Fruit fly (Drosophila melanogaster) whole organism, embryonic: ENCODE data around the gene Pstk.
A peak's percentile ranks its signal among the peaks of the same experiment; 100 is the strongest.

Experiments
- CG15696 ChIP-seq: fragments of 200-800 bp; sonication (Bioruptor generic); optimal IDR thresholded peaks from 2 replicates; lab custom pipeline; 2019; ENCODE audit warnings: missing biosample characterization, mild to moderate bottlenecking, missing genetic modification characterization, moderate library complexity
- CG17612 ChIP-seq: fragments of 200-800 bp; sonication (Bioruptor generic); IDR thresholded peaks from 2 replicates; pipeline ENCODE4 v1.3.6; 2022; ENCODE audit warnings: missing biosample characterization, missing genetic modification characterization
- CG2116 ChIP-seq: fragments of 200-800 bp; sonication (Bioruptor generic); optimal IDR thresholded peaks from 3 replicates; lab custom pipeline; 2018; ENCODE audit warnings: missing biosample characterization, mild to moderate bottlenecking, missing genetic modification characterization
- CG30020 ChIP-seq: fragments of 200-800 bp; optimal IDR thresholded peaks from 2 replicates; lab custom pipeline; 2019; ENCODE audit warnings: missing biosample characterization, mild to moderate bottlenecking, missing genetic modification characterization, moderate library complexity
- CG30403 ChIP-seq: fragments of 200-800 bp; sonication (Bioruptor generic); optimal IDR thresholded peaks from 3 replicates; lab custom pipeline; 2016; ENCODE audit warnings: missing biosample characterization, missing genetic modification characterization
- CG33557 ChIP-seq: fragments of 200-800 bp; sonication (Bioruptor generic); optimal IDR thresholded peaks from 2 replicates; lab custom pipeline; 2019; ENCODE audit warnings: missing biosample characterization, mild to moderate bottlenecking, missing genetic modification characterization, moderate library complexity
- CG34376 ChIP-seq: fragments of 200-800 bp; sonication (Bioruptor generic); optimal IDR thresholded peaks from 2 replicates; lab custom pipeline; 2018; ENCODE audit warnings: missing biosample characterization, mild to moderate bottlenecking, missing genetic modification characterization
- CG4360 ChIP-seq: fragments of 200-800 bp; sonication (Bioruptor generic); IDR thresholded peaks from 2 replicates; pipeline ENCODE4 v1.3.6; 2022; ENCODE audit warnings: missing biosample characterization, missing genetic modification characterization
- CG6175 ChIP-seq: fragments of 200-800 bp; sonication (Bioruptor generic); IDR thresholded peaks from 3 replicates; pipeline ENCODE4 v1.3.6; 2022; ENCODE audit warnings: missing biosample characterization, missing genetic modification characterization
- CG6791 ChIP-seq: fragments of 200-800 bp; sonication (Bioruptor generic); IDR thresholded peaks from 3 replicates; pipeline ENCODE4 v1.3.6; 2022; ENCODE audit warnings: missing biosample characterization, missing genetic modification characterization; ENCODE audit not compliant: partially characterized antibody
- CG7963 ChIP-seq: fragments of 200-800 bp; sonication (Bioruptor generic); IDR thresholded peaks from 3 replicates; pipeline ENCODE4 v1.3.6; 2022; ENCODE audit warnings: missing biosample characterization, missing genetic modification characterization; ENCODE audit not compliant: partially characterized antibody
- CoRest ChIP-seq: fragments of 200-800 bp; sonication (Bioruptor generic); optimal IDR thresholded peaks from 3 replicates; lab custom pipeline; 2018; ENCODE audit warnings: missing biosample characterization, mild to moderate bottlenecking, missing genetic modification characterization, moderate library complexity
- Dll ChIP-seq: fragments of 200-800 bp; sonication (Bioruptor generic); IDR thresholded peaks from 4 replicates; pipeline ENCODE4 v1.3.6; 2022; ENCODE audit warnings: missing biosample characterization, missing genetic modification characterization; ENCODE audit not compliant: partially characterized antibody
- Eip74EF ChIP-seq, 2 experiments: fragments of 200-800 bp in 1 of 2; fragments of >200 bp in 1 of 2; sonication (Bioruptor generic) in 1 of 2; optimal IDR thresholded peaks; 2 replicates each; lab custom pipeline; 2017 to 2019; ENCODE audit warnings: missing biosample characterization in 2 of 2, missing genetic modification characterization in 2 of 2, mild to moderate bottlenecking in 1 of 2, moderate library complexity in 1 of 2
- Ets97D ChIP-seq: fragments of 200-800 bp; sonication (Bioruptor generic); optimal IDR thresholded peaks from 3 replicates; lab custom pipeline; 2016; ENCODE audit warnings: missing biosample characterization, missing genetic modification characterization
- GATAe ChIP-seq: fragments of 200-800 bp; sonication (Bioruptor generic); conservative IDR thresholded peaks from 2 replicates; pipeline ENCODE4 v1.3.6; 2022; ENCODE audit warnings: missing biosample characterization, missing genetic modification characterization
- Gsc ChIP-seq: fragments of 200-800 bp; sonication (Bioruptor generic); IDR thresholded peaks from 2 replicates; pipeline ENCODE4 v1.3.6; 2022; ENCODE audit warnings: missing biosample characterization, missing genetic modification characterization
- Gug ChIP-seq: fragments of 200-800 bp; sonication (Bioruptor generic); IDR thresholded peaks from 4 replicates; pipeline ENCODE4 v1.3.6; 2022; ENCODE audit warnings: missing biosample characterization, missing genetic modification characterization
- HmgZ ChIP-seq: fragments of 200-800 bp; sonication (Bioruptor generic); optimal IDR thresholded peaks from 2 replicates; lab custom pipeline; 2018; ENCODE audit warnings: missing biosample characterization, mild to moderate bottlenecking, missing genetic modification characterization
- MBD-R2 ChIP-seq: fragments of 200-800 bp; sonication (Bioruptor generic); IDR thresholded peaks from 2 replicates; pipeline ENCODE4 v1.3.6; 2022; ENCODE audit warnings: missing biosample characterization, missing genetic modification characterization
- Max ChIP-seq: fragments of 200-800 bp; sonication (Bioruptor generic); optimal IDR thresholded peaks from 2 replicates; lab custom pipeline; 2016; ENCODE audit warnings: missing biosample characterization, mild to moderate bottlenecking, missing genetic modification characterization
- Med ChIP-seq: fragments of 200-800 bp; sonication (Bioruptor generic); peaks from one replicate; lab custom pipeline; 2016; ENCODE audit warnings: missing biosample characterization, missing genetic modification characterization, mild to moderate bottlenecking, inconsistent platforms, moderate library complexity
- Mrtf ChIP-seq: fragments of 200-800 bp; sonication (Bioruptor generic); IDR thresholded peaks from 3 replicates; pipeline ENCODE4 v1.3.6; 2022; ENCODE audit warnings: missing biosample characterization, missing genetic modification characterization
- Myb ChIP-seq: fragments of 200-800 bp; sonication (Bioruptor generic); optimal IDR thresholded peaks from 2 replicates; lab custom pipeline; 2016; ENCODE audit warnings: missing biosample characterization, missing genetic modification characterization
- NC2α ChIP-seq: fragments of 200-800 bp; sonication (Bioruptor generic); optimal IDR thresholded peaks from 2 replicates; lab custom pipeline; 2016; ENCODE audit warnings: missing biosample characterization, missing genetic modification characterization
- NFAT ChIP-seq: fragments of 200-800 bp; sonication (Bioruptor generic); IDR thresholded peaks from 2 replicates; pipeline ENCODE4 v1.3.6; 2022; ENCODE audit warnings: missing biosample characterization, missing genetic modification characterization
- Opbp ChIP-seq: fragments of 200-800 bp; sonication (Bioruptor generic); IDR thresholded peaks from 3 replicates; pipeline ENCODE4 v1.3.6; 2022; ENCODE audit warnings: missing biosample characterization, missing genetic modification characterization; ENCODE audit not compliant: partially characterized antibody
- Rfx ChIP-seq: fragments of 200-800 bp; sonication (Bioruptor generic); IDR thresholded peaks from 2 replicates; pipeline ENCODE4 v1.3.6; 2022; ENCODE audit warnings: missing biosample characterization, missing genetic modification characterization
- Side ChIP-seq: fragments of 200-800 bp; sonication (Bioruptor generic); optimal IDR thresholded peaks from 2 replicates; lab custom pipeline; 2016; ENCODE audit warnings: missing biosample characterization, missing genetic modification characterization
- Sin3A ChIP-seq: fragments of >200 bp; optimal IDR thresholded peaks from 2 replicates; lab custom pipeline; 2018
- Trl ChIP-seq, 3 experiments: fragments of >200 bp in 2 of 3; fragments of 200-800 bp in 1 of 3; sonication (Bioruptor generic) in 1 of 3; optimal IDR thresholded peaks; 2 replicates in 1 of 3; 3 replicates in 2 of 3; lab custom pipeline; 2016 to 2017; ENCODE audit warnings: missing biosample characterization in 1 of 3, missing genetic modification characterization in 1 of 3
- crol ChIP-seq: fragments of 200-800 bp; sonication (Bioruptor generic); IDR thresholded peaks from 2 replicates; pipeline ENCODE4 v1.3.6; 2022; ENCODE audit warnings: missing biosample characterization, missing genetic modification characterization
- da ChIP-seq: fragments of 200-800 bp; sonication (Bioruptor generic); optimal IDR thresholded peaks from 2 replicates; lab custom pipeline; 2016; ENCODE audit warnings: missing biosample characterization, missing genetic modification characterization
- dan ChIP-seq: fragments of 200-800 bp; sonication (Bioruptor generic); IDR thresholded peaks from 2 replicates; pipeline ENCODE4 v1.3.6; 2022; ENCODE audit warnings: missing biosample characterization, missing genetic modification characterization
- ewg ChIP-seq: fragments of 200-800 bp; sonication (Bioruptor generic); optimal IDR thresholded peaks from 3 replicates; lab custom pipeline; 2017; ENCODE audit warnings: mild to moderate bottlenecking, missing biosample characterization, missing genetic modification reagents, missing genetic modification characterization
- insv ChIP-seq, 2 experiments: fragments of 200-800 bp; sonication (Bioruptor generic); optimal IDR thresholded peaks; 3 replicates each; lab custom pipeline; 2016 to 2018; ENCODE audit warnings: missing biosample characterization in 2 of 2, missing genetic modification characterization in 2 of 2
- lab ChIP-seq: fragments of 200-800 bp; sonication (Bioruptor generic); optimal IDR thresholded peaks from 3 replicates; lab custom pipeline; 2017; ENCODE audit warnings: missing biosample characterization, missing genetic modification characterization, mild to moderate bottlenecking, moderate library complexity, missing genetic modification reagents
- nerfin-2 ChIP-seq: fragments of 200-800 bp; sonication (Bioruptor generic); IDR thresholded peaks from 2 replicates; pipeline ENCODE4 v1.3.6; 2022; ENCODE audit warnings: missing biosample characterization, missing genetic modification characterization; ENCODE audit not compliant: partially characterized antibody
- onecut ChIP-seq: fragments of 200-800 bp; sonication (Bioruptor generic); IDR thresholded peaks from 2 replicates; pipeline ENCODE4 v1.3.6; 2022; ENCODE audit warnings: missing biosample characterization, missing genetic modification characterization
- pan ChIP-seq, 4 experiments: fragments of >200 bp in 3 of 4; fragments of 200-800 bp in 1 of 4; sonication (Bioruptor generic) in 1 of 4; optimal IDR thresholded peaks in 3 of 4; IDR thresholded peaks in 1 of 4; 2 replicates each; pipeline versions ENCODE4 v1.3.6 to Lab custom; 2017 to 2022; ENCODE audit warnings: missing biosample characterization in 2 of 4, missing genetic modification characterization in 2 of 4, mixed read lengths in 1 of 4
- schlank ChIP-seq: fragments of 200-800 bp; sonication (Bioruptor generic); optimal IDR thresholded peaks from 2 replicates; lab custom pipeline; 2018; ENCODE audit warnings: missing biosample characterization, mild to moderate bottlenecking, missing genetic modification characterization
- sens ChIP-seq: fragments of 200-800 bp; sonication (Bioruptor generic); peaks from one replicate; lab custom pipeline; 2016; ENCODE audit warnings: missing biosample characterization, missing genetic modification characterization
- tll ChIP-seq, 2 experiments: fragments of 200-800 bp in 1 of 2; fragments of >200 bp in 1 of 2; sonication (Bioruptor generic) in 1 of 2; optimal IDR thresholded peaks; 2 replicates each; lab custom pipeline; 2017 to 2019; ENCODE audit warnings: missing biosample characterization in 2 of 2, missing genetic modification characterization in 2 of 2, mild to moderate bottlenecking in 1 of 2, moderate library complexity in 1 of 2
- trem ChIP-seq: fragments of 200-800 bp; optimal IDR thresholded peaks from 3 replicates; lab custom pipeline; 2019; ENCODE audit warnings: missing biosample characterization, mild to moderate bottlenecking, missing genetic modification characterization, moderate library complexity
- vfl ChIP-seq: fragments of 200-800 bp; sonication (Bioruptor generic); optimal IDR thresholded peaks from 2 replicates; lab custom pipeline; 2016; ENCODE audit warnings: missing biosample characterization, missing genetic modification characterization
- zen2 ChIP-seq: fragments of 200-800 bp; sonication (Bioruptor generic); IDR thresholded peaks from 3 replicates; pipeline ENCODE4 v1.3.6; 2022; ENCODE audit warnings: missing biosample characterization, missing genetic modification characterization; ENCODE audit not compliant: partially characterized antibody
- zfh1 ChIP-seq: fragments of 200-800 bp; sonication (Bioruptor generic); IDR thresholded peaks from 3 replicates; pipeline ENCODE4 v1.3.6; 2022; ENCODE audit warnings: missing biosample characterization, missing genetic modification characterization

Pstk gene

dm6 chrX:19663859-19664728 is 45.8 kb upstream of the Pstk start, which contains the start of the genes CG14223 and Ssu72 (continued):
- TF ChIP-seq sens (GFP tag; lab: Kevin White, UChicago) (peak; percentile 67), Trl (optimal IDR thresholded peaks at IDR 0.05; lab: Kevin White, UChicago) (no peak), Trl (GFP tag; optimal IDR thresholded peaks at IDR 0.05; lab: Kevin White, UChicago) (no peak), MBD-R2 (GFP tag; lab: Robert Waterston, UW) (peak; percentile 45), CG6791 (GFP tag; lab: Robert Waterston, UW) (peak; percentile 78), Side (GFP tag; lab: Kevin White, UChicago) (no peak), Mrtf (no peak), Dll (GFP tag; lab: Robert Waterston, UW) (peak; percentile 89), ewg (GFP tag; lab: Kevin White, UChicago) (no peak), da (no peak), CG30020 (tag; lab: Kevin White, UChicago) (no peak), Gug (GFP tag; lab: Robert Waterston, UW) (0 out of 4 replicates have a peak, but pooled peaks have one; percentile 13), Max (GFP tag; lab: Kevin White, UChicago) (no peak), CG2116 (GFP tag; lab: Kevin White, UChicago) (peak; percentile 40), Gsc (GFP tag; lab: Robert Waterston, UW) (no peak), vfl (no peak), NC2α (GFP tag; lab: Kevin White, UChicago) (no peak), Opbp (GFP tag; lab: Robert Waterston, UW) (peak; percentile 87), CG6175 (GFP tag; lab: Robert Waterston, UW) (no peak), CG30403 (GFP tag; lab: Kevin White, UChicago) (peak; percentile 29), Myb (GFP tag; lab: Kevin White, UChicago) (peak; percentile 71), NFAT (GFP tag; lab: Robert Waterston, UW) (no peak), CG7963 (GFP tag; lab: Robert Waterston, UW) (peak; percentile 57; the same call in 1 of the 3 replicates), onecut (GFP tag; lab: Robert Waterston, UW) (peak; percentile 81), CoRest (tag; lab: Kevin White, UChicago) (no peak), nerfin-2 (GFP tag; lab: Robert Waterston, UW) (peak; percentile 70), dan (GFP tag; lab: Robert Waterston, UW) (no peak), lab (GFP tag; lab: Kevin White, UChicago) (peak; percentile 25), tll (GFP tag; optimal IDR thresholded peaks at IDR 0.05; lab: Kevin White, UChicago) (no peak), CG17612 (GFP tag; lab: Robert Waterston, UW) (no peak), CG4360 (GFP tag; lab: Robert Waterston, UW) (no peak), trem (tag; lab: Kevin White, UChicago) (peak; percentile 6), crol (GFP tag; lab: Robert Waterston, UW) (no peak), Ets97D (GFP tag; lab: Kevin White, UChicago) (peak; percentile 33), zfh1 (GFP tag; lab: Robert Waterston, UW) (no peak), pan (optimal IDR thresholded peaks at IDR 0.05; lab: Kevin White, UChicago) (no peak), pan (GFP tag; optimal IDR thresholded peaks at IDR 0.05 in 1 of 2, IDR thresholded peaks at IDR 0.05 in 1 of 2) (no peak), Rfx (GFP tag; lab: Robert Waterston, UW) (peak; percentile 16; the same call in 1 of the 2 replicates), CG34376 (GFP tag; lab: Kevin White, UChicago) (no peak), Eip74EF (GFP tag; optimal IDR thresholded peaks at IDR 0.05; lab: Kevin White, UChicago) (no peak), insv (GFP tag; optimal IDR thresholded peaks at IDR 0.05; lab: Kevin White, UChicago) (no peak), HmgZ (peak; percentile 3), zen2 (GFP tag; lab: Robert Waterston, UW) (peak; percentile 91), CG15696 (tag; lab: Kevin White, UChicago) (no peak), Med (peak; percentile 82), CG33557 (GFP tag; lab: Kevin White, UChicago) (no peak), Sin3A (lab: Kevin White, UChicago) (peak; percentile 22), GATAe (GFP tag; lab: Robert Waterston, UW) (no peak), schlank (no peak)
